Worm (Caenorhabditis elegans) whole organism, L2 larva: Measurements from ENCODE around the gene gut-2.

Source experiments
- C34F6.9 ChIP-seq: fragments of 150-350 bp; optimal IDR thresholded peaks from 2 replicates; lab custom pipeline; 2014; ENCODE audit warnings: missing biosample characterization, missing genetic modification characterization
- F13H6.1 ChIP-seq: sonication (generic microtip); optimal IDR thresholded peaks from 2 replicates; lab custom pipeline; 2016; ENCODE audit warnings: missing genetic modification characterization, missing compliant biosample characterization
- R02D3.7 ChIP-seq: fragments of 150-350 bp; optimal IDR thresholded peaks from 2 replicates; lab custom pipeline; 2014; ENCODE audit warnings: missing biosample characterization, missing genetic modification characterization
- Y55F3AM.14 ChIP-seq: fragments of 200-800 bp; sonication (Bioruptor generic); optimal IDR thresholded peaks from 2 replicates; lab custom pipeline; 2018; ENCODE audit warnings: mild to moderate bottlenecking, missing genetic modification characterization, missing compliant biosample characterization
- ZK546.5 ChIP-seq: sonication (generic microtip); optimal IDR thresholded peaks from 2 replicates; lab custom pipeline; 2017; ENCODE audit warnings: missing biosample characterization, missing genetic modification characterization
- alr-1 ChIP-seq: fragments of 150-350 bp; optimal IDR thresholded peaks from 2 replicates; lab custom pipeline; 2014; ENCODE audit warnings: missing biosample characterization, missing genetic modification characterization
- ama-1 ChIP-seq: fragments of 150-350 bp; optimal IDR thresholded peaks from 2 replicates; lab custom pipeline; 2018; ENCODE audit warnings: inconsistent platforms
- blmp-1 ChIP-seq: sonication (generic microtip); optimal IDR thresholded peaks from 2 replicates; lab custom pipeline; 2017; ENCODE audit warnings: missing genetic modification characterization, mild to moderate bottlenecking, missing compliant biosample characterization, antibody characterized with exemption, moderate library complexity; ENCODE audit not compliant: insufficient read depth
- ceh-16 ChIP-seq: fragments of 150-350 bp; optimal IDR thresholded peaks from 2 replicates; lab custom pipeline; 2014; ENCODE audit warnings: missing biosample characterization, missing genetic modification characterization
- ceh-82 ChIP-seq: fragments of 150-350 bp; optimal IDR thresholded peaks from 2 replicates; lab custom pipeline; 2014; ENCODE audit warnings: missing biosample characterization, missing genetic modification characterization
- crh-2 ChIP-seq: sonication (generic microtip); optimal IDR thresholded peaks from 2 replicates; lab custom pipeline; 2017; ENCODE audit warnings: missing biosample characterization, missing genetic modification characterization
- egl-27 ChIP-seq: sonication (generic microtip); optimal IDR thresholded peaks from 3 replicates; lab custom pipeline; 2017; ENCODE audit warnings: missing biosample characterization, missing genetic modification reagents, missing genetic modification characterization
- elt-1 ChIP-seq: fragments of 150-350 bp; optimal IDR thresholded peaks from 2 replicates; lab custom pipeline; 2014; ENCODE audit warnings: missing biosample characterization, missing genetic modification characterization
- elt-3 ChIP-seq: sonication (generic microtip); optimal IDR thresholded peaks from 2 replicates; lab custom pipeline; 2017; ENCODE audit warnings: missing biosample characterization, missing genetic modification characterization
- fos-1 ChIP-seq: fragments of 150-350 bp; optimal IDR thresholded peaks from 2 replicates; lab custom pipeline; 2014; ENCODE audit warnings: missing biosample characterization, missing genetic modification characterization
- gmeb-1 ChIP-seq: fragments of 150-350 bp; optimal IDR thresholded peaks from 2 replicates; lab custom pipeline; 2014; ENCODE audit warnings: missing biosample characterization, missing genetic modification characterization
- lin-11 ChIP-seq: fragments of 150-350 bp; sonication (generic microtip); optimal IDR thresholded peaks from 2 replicates; lab custom pipeline; 2014; ENCODE audit warnings: missing biosample characterization, missing genetic modification characterization, inconsistent platforms, mixed read lengths
- lin-13 ChIP-seq: fragments of 150-350 bp; optimal IDR thresholded peaks from 2 replicates; lab custom pipeline; 2014; ENCODE audit warnings: missing biosample characterization, missing genetic modification reagents, missing genetic modification characterization
- lin-39 ChIP-seq: fragments of 150-350 bp; optimal IDR thresholded peaks from 2 replicates; lab custom pipeline; 2014; ENCODE audit warnings: missing biosample characterization, missing genetic modification reagents, missing genetic modification characterization
- lsy-2 ChIP-seq, 2 experiments: fragments of 150-350 bp in 1 of 2; sonication (generic microtip) in 1 of 2; optimal IDR thresholded peaks; 2 replicates each; lab custom pipeline; 2014 to 2017; ENCODE audit warnings: missing biosample characterization in 2 of 2, missing genetic modification characterization in 2 of 2
- mab-5 ChIP-seq: fragments of 150-350 bp; optimal IDR thresholded peaks from 2 replicates; lab custom pipeline; 2014; ENCODE audit warnings: missing biosample characterization, missing genetic modification characterization
- mbf-1 ChIP-seq: sonication (generic microtip); optimal IDR thresholded peaks from 2 replicates; lab custom pipeline; 2017; ENCODE audit warnings: missing biosample characterization, missing genetic modification characterization
- mdl-1 ChIP-seq, 2 experiments: fragments of 150-350 bp in 1 of 2; sonication (generic microtip) in 1 of 2; optimal IDR thresholded peaks; 2 replicates each; lab custom pipeline; 2017; ENCODE audit warnings: missing biosample characterization in 2 of 2, missing genetic modification characterization in 2 of 2
- nhr-11 ChIP-seq: fragments of 150-350 bp; optimal IDR thresholded peaks from 2 replicates; lab custom pipeline; 2014; ENCODE audit warnings: missing biosample characterization, missing genetic modification characterization
- nhr-129 ChIP-seq: fragments of 150-350 bp; optimal IDR thresholded peaks from 2 replicates; lab custom pipeline; 2014; ENCODE audit warnings: missing biosample characterization, missing genetic modification characterization
- nhr-21 ChIP-seq: fragments of 150-350 bp; optimal IDR thresholded peaks from 2 replicates; lab custom pipeline; 2014; ENCODE audit warnings: missing biosample characterization, missing genetic modification characterization
- nhr-23 ChIP-seq: fragments of 150-350 bp; optimal IDR thresholded peaks from 2 replicates; lab custom pipeline; 2014; ENCODE audit warnings: missing biosample characterization, missing genetic modification reagents, missing genetic modification characterization
- nhr-25 ChIP-seq: fragments of 150-350 bp; sonication (generic microtip); optimal IDR thresholded peaks from 3 replicates; lab custom pipeline; 2014; ENCODE audit warnings: missing biosample characterization, missing genetic modification characterization
- nhr-6 ChIP-seq: fragments of 150-350 bp; optimal IDR thresholded peaks from 2 replicates; lab custom pipeline; 2014; ENCODE audit warnings: missing biosample characterization, missing genetic modification characterization
- sem-4 ChIP-seq: fragments of 150-350 bp; optimal IDR thresholded peaks from 2 replicates; lab custom pipeline; 2014; ENCODE audit warnings: missing biosample characterization, missing genetic modification reagents, missing genetic modification characterization
- skn-1 ChIP-seq: sonication (generic microtip); optimal IDR thresholded peaks from 2 replicates; lab custom pipeline; 2017; ENCODE audit warnings: missing biosample characterization, missing genetic modification characterization
- sma-3 ChIP-seq: sonication (generic microtip); optimal IDR thresholded peaks from 2 replicates; lab custom pipeline; 2016; ENCODE audit warnings: missing genetic modification reagents, missing genetic modification characterization, missing compliant biosample characterization
- sma-9 ChIP-seq, 2 experiments: fragments of 150-350 bp in 1 of 2; sonication (generic microtip) in 1 of 2; optimal IDR thresholded peaks; 2 replicates each; lab custom pipeline; 2014 to 2016; ENCODE audit warnings: missing genetic modification characterization in 2 of 2, mild to moderate bottlenecking in 1 of 2, missing biosample characterization in 1 of 2, missing compliant biosample characterization in 1 of 2, missing genetic modification reagents in 1 of 2, moderate library complexity in 1 of 2
- snpc-4 ChIP-seq: fragments of 150-350 bp; optimal IDR thresholded peaks from 2 replicates; lab custom pipeline; 2014; ENCODE audit warnings: missing biosample characterization, missing genetic modification characterization
- unc-55 ChIP-seq: fragments of 150-350 bp; sonication (generic microtip); optimal IDR thresholded peaks from 3 replicates; lab custom pipeline; 2014; ENCODE audit warnings: missing biosample characterization, missing genetic modification reagents, missing genetic modification characterization
- unc-62 ChIP-seq: fragments of 150-350 bp; optimal IDR thresholded peaks from 2 replicates; lab custom pipeline; 2014; ENCODE audit warnings: missing biosample characterization, missing genetic modification reagents, missing genetic modification characterization
- zag-1 ChIP-seq: fragments of 150-350 bp; optimal IDR thresholded peaks from 2 replicates; lab custom pipeline; 2014; ENCODE audit warnings: missing biosample characterization, missing genetic modification characterization
- ztf-1 ChIP-seq: fragments of 200-800 bp; sonication (Bioruptor generic); conservative IDR thresholded peaks from 2 replicates; pipeline ENCODE4 v1.3.6; 2022; ENCODE audit warnings: missing genetic modification characterization, missing compliant biosample characterization
- ztf-11 ChIP-seq: sonication (generic microtip); optimal IDR thresholded peaks from 2 replicates; lab custom pipeline; 2017; ENCODE audit warnings: missing biosample characterization, missing genetic modification characterization
- ztf-4 ChIP-seq: fragments of 150-350 bp; optimal IDR thresholded peaks from 2 replicates; lab custom pipeline; 2014; ENCODE audit warnings: missing biosample characterization, missing genetic modification characterization

Gene gut-2

ce11 chrV:13462974-13463373 lies 34.5 kb upstream of the gut-2 start, which contains the start of gene frm-10 (continued):
- TF ChIP-seq Y55F3AM.14 (GFP tag; lab: Kevin White, UChicago) (no peak), ceh-16 (tag; lab: Kevin White, UChicago) (no peak), lin-39 (tag; lab: Kevin White, UChicago) (no peak), nhr-25 (peak; percentile 27), alr-1 (no peak), crh-2 (tag; lab: Kevin White, UChicago) (peak; percentile 81), nhr-23 (tag; lab: Kevin White, UChicago) (no peak), lin-11 (peak; percentile 23), ztf-4 (tag; lab: Kevin White, UChicago) (peak; percentile 25)

- peak; percentile 1 for TF ChIP-seq crh-2 (tag; lab: Kevin White, UChicago)
- peak; percentile 34 for TF ChIP-seq ama-1 (lab: Kevin White, UChicago)
- no peak for TF ChIP-seq R02D3.7 (tag; lab: Kevin White, UChicago)
- TF ChIP-seq nhr-11 (tag; lab: Kevin White, UChicago) = no peak
- TF ChIP-seq ztf-4 (tag; lab: Kevin White, UChicago) = peak; percentile 1
- TF ChIP-seq sma-3 (GFP tag; lab: Kevin White, UChicago) = peak; percentile 24
- TF ChIP-seq ztf-1 (GFP tag; lab: Robert Waterston, UW) = no peak
- no peak for TF ChIP-seq nhr-129 (tag; lab: Kevin White, UChicago)
- peak; percentile 69 for TF ChIP-seq nhr-25
- no peak for TF ChIP-seq Y55F3AM.14 (GFP tag; lab: Kevin White, UChicago)
- peak; percentile 69 for TF ChIP-seq skn-1 (tag; lab: Kevin White, UChicago)
- TF ChIP-seq sma-9 (GFP tag; optimal IDR thresholded peaks at IDR 0.05; lab: Kevin White, UChicago) = peak; percentile 3
- TF ChIP-seq sma-9 (tag; optimal IDR thresholded peaks at IDR 0.05; lab: Kevin White, UChicago) = no peak
Measured at ce11 chrV:13464123-13464522, 33.4 kb upstream of the gut-2 start.

ce11 chrV:13468190-13468765 lies 29.2 kb upstream of the gut-2 start, which contains the start of the genes F25H9.6 and F25H9.7:
Gene F25H9.6, minus strand, starts transcription at chrV:13468361.
Gene F25H9.7, plus strand, starts transcription at chrV:13468376.
- TF ChIP-seq elt-3 = no peak
- TF ChIP-seq Y55F3AM.14 (GFP tag; lab: Kevin White, UChicago) = peak; percentile 51
- peak; percentile 44 for TF ChIP-seq ztf-4 (tag; lab: Kevin White, UChicago)
- peak; percentile 94 for TF ChIP-seq sma-9 (GFP tag; optimal IDR thresholded peaks at IDR 0.05; lab: Kevin White, UChicago)
- TF ChIP-seq sma-9 (tag; optimal IDR thresholded peaks at IDR 0.05; lab: Kevin White, UChicago) = no peak
- peak; percentile 56 for TF ChIP-seq fos-1 (tag; lab: Kevin White, UChicago)
- TF ChIP-seq mdl-1 (tag; optimal IDR thresholded peaks at IDR 0.05; lab: Kevin White, UChicago) = peak; percentile 62 to 91
- no peak for TF ChIP-seq nhr-6 (tag; lab: Kevin White, UChicago)
- no peak for TF ChIP-seq ZK546.5 (tag; lab: Kevin White, UChicago)
- TF ChIP-seq snpc-4 (tag; lab: Kevin White, UChicago) = peak; percentile 53
- no peak for TF ChIP-seq ztf-1 (GFP tag; lab: Robert Waterston, UW)
- TF ChIP-seq crh-2 (tag; lab: Kevin White, UChicago) = peak; percentile 84
- no peak for TF ChIP-seq ceh-82 (tag; lab: Kevin White, UChicago)
- no peak for TF ChIP-seq nhr-23 (tag; lab: Kevin White, UChicago)
- TF ChIP-seq blmp-1 (tag; lab: Kevin White, UChicago) = peak; percentile 38
- TF ChIP-seq nhr-129 (tag; lab: Kevin White, UChicago) = peak; percentile 31
- no peak for TF ChIP-seq nhr-25
- peak; percentile 92 for TF ChIP-seq C34F6.9 (tag; lab: Kevin White, UChicago)
- peak; percentile 86 for TF ChIP-seq unc-55
- TF ChIP-seq ztf-11 (tag; lab: Kevin White, UChicago) = no peak
- TF ChIP-seq zag-1 (tag; lab: Kevin White, UChicago) = no peak
- TF ChIP-seq mab-5 (tag; lab: Kevin White, UChicago) = peak; percentile 54
- TF ChIP-seq gmeb-1 (tag; lab: Kevin White, UChicago) = peak; percentile 79
- peak; percentile 73 for TF ChIP-seq lin-13
- no peak for TF ChIP-seq R02D3.7 (tag; lab: Kevin White, UChicago)
- TF ChIP-seq ama-1 (lab: Kevin White, UChicago) = peak; percentile 9
- TF ChIP-seq skn-1 (tag; lab: Kevin White, UChicago) = no peak
- TF ChIP-seq elt-1 (tag; lab: Kevin White, UChicago) = no peak
- TF ChIP-seq lin-11 = peak; percentile 22
- peak; percentile 78 for TF ChIP-seq nhr-21 (tag; lab: Kevin White, UChicago)
- no peak for TF ChIP-seq mbf-1 (tag; lab: Kevin White, UChicago)
- no peak for TF ChIP-seq unc-62 (GFP tag; lab: Kevin White, UChicago)
- TF ChIP-seq F13H6.1 (tag; lab: Kevin White, UChicago) = peak; percentile 86
- no peak for TF ChIP-seq ceh-16 (tag; lab: Kevin White, UChicago)
- peak; percentile 85 for TF ChIP-seq egl-27 (tag; lab: Kevin White, UChicago)
- TF ChIP-seq sma-3 (GFP tag; lab: Kevin White, UChicago) = peak; percentile 91
- TF ChIP-seq sem-4 (tag; lab: Kevin White, UChicago) = peak; percentile 63
- TF ChIP-seq lsy-2 (tag; optimal IDR thresholded peaks at IDR 0.05; lab: Kevin White, UChicago) = peak; percentile 72 to 89
- TF ChIP-seq, all 48 proteins: peak for 22
